Worm (Caenorhabditis elegans): Measurements from ENCODE around the gene T11G6.5.

DNA sequence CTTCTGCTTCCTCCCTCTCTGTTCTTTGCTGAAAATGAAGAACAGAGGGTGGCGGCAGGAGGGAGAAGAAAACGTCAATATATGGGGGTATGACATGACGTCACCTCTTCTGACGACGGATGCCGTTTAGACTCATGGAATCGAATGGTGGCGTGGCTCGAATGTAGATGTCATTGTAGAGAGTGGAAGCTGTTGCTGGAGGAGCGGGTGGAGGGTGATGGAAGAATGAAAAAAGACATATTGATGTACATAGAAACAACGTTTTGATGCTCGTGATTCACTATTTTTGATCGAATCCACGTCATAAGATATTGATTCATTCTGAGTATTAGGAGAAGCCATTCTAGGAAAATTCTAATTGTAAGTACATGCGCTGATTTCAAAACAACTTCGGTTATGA, 23.5 kb downstream of the T11G6.5 start:
- TF ChIP-seq ref-1 (GFP tag; conservative IDR thresholded peaks at IDR 0.05), result no peak
- no peak for TF ChIP-seq med-1 (GFP tag; optimal IDR thresholded peaks at IDR 0.05; ENCODE audit: insufficient read depth)
- no peak for TF ChIP-seq tab-1 (GFP tag; IDR thresholded peaks at IDR 0.05)
